Fruit fly (Drosophila melanogaster): Measurements from ENCODE around the gene Sec15.

dm6 chr3R:21154130-21154529 is 46.4 kb upstream of the Sec15 start:
- no peak for TF ChIP-seq CG8478 (optimal IDR thresholded peaks at IDR 0.05)
- TF ChIP-seq CTCF (optimal IDR thresholded peaks at IDR 0.05) = no peak
